Worm (Caenorhabditis elegans): ENCODE measurements around the gene grd-10.
A peak's percentile ranks its signal among the peaks of the same experiment; 100 is the strongest.

Gene grd-10

ce11 chrIV:3399015-3399722, 41.7 kb upstream of the grd-10 start, which contains the start of the genes dyf-3 and pdhb-1:
TSS of gene dyf-3 (minus strand) at chrIV:3399231.
TSS of gene pdhb-1 (plus strand) at chrIV:3399672.
- TF ChIP-seq ceh-18 (tag; optimal IDR thresholded peaks at IDR 0.05) = no peak
- TF ChIP-seq ztf-16 (tag; optimal IDR thresholded peaks at IDR 0.05) = peak; percentile 25
- TF ChIP-seq sdc-2 (tag; optimal IDR thresholded peaks at IDR 0.05) = no peak
- peak; percentile 5 for TF ChIP-seq unc-42 (tag; optimal IDR thresholded peaks at IDR 0.05)
- no peak for TF ChIP-seq npax-4 (tag; optimal IDR thresholded peaks at IDR 0.05)
- peak; percentile 5 for TF ChIP-seq ceh-19 (GFP tag; optimal IDR thresholded peaks at IDR 0.05)
- TF ChIP-seq madf-2 (tag; optimal IDR thresholded peaks at IDR 0.05) = no peak
- TF ChIP-seq nfya-1 (tag; optimal IDR thresholded peaks at IDR 0.05) = peak; percentile 46
- TF ChIP-seq lim-6 (tag; optimal IDR thresholded peaks at IDR 0.05) = no peak
- TF ChIP-seq rnt-1 (tag; optimal IDR thresholded peaks at IDR 0.05) = no peak
- no peak for TF ChIP-seq nhr-232 (tag; optimal IDR thresholded peaks at IDR 0.05)
- peak; percentile 18 for TF ChIP-seq ceh-48 (tag; optimal IDR thresholded peaks at IDR 0.05)
- TF ChIP-seq ceh-45 (GFP tag; IDR thresholded peaks at IDR 0.05) = no peak
- TF ChIP-seq hlh-6 (tag; optimal IDR thresholded peaks at IDR 0.05) = no peak
- TF ChIP-seq Y22D7AL.16 (tag; optimal IDR thresholded peaks at IDR 0.05) = peak; percentile 11
- TF ChIP-seq ets-4 (tag; optimal IDR thresholded peaks at IDR 0.05) = no peak
- TF ChIP-seq ceh-34 (tag; optimal IDR thresholded peaks at IDR 0.05) = peak; percentile 2
- no peak for TF ChIP-seq ceh-24 (tag; optimal IDR thresholded peaks at IDR 0.05)
- no peak for TF ChIP-seq ceh-14 (tag; optimal IDR thresholded peaks at IDR 0.05)
- TF ChIP-seq gmeb-2 (tag; optimal IDR thresholded peaks at IDR 0.05) = peak; percentile 6
- no peak for TF ChIP-seq pqm-1 (tag; optimal IDR thresholded peaks at IDR 0.05)
- no peak for TF ChIP-seq fkh-10 (GFP tag; optimal IDR thresholded peaks at IDR 0.05)
- TF ChIP-seq pha-2 (tag; optimal IDR thresholded peaks at IDR 0.05) = no peak
- peak; percentile 11 for TF ChIP-seq ceh-31 (tag; optimal IDR thresholded peaks at IDR 0.05)
- TF ChIP-seq tbx-2 (tag; optimal IDR thresholded peaks at IDR 0.05) = peak; percentile 1

ce11 chrIV:3400941-3401340, 39.9 kb upstream of the grd-10 start:
- TF ChIP-seq elt-2 (tag; optimal IDR thresholded peaks at IDR 0.05) = peak; percentile 72
- no peak for TF ChIP-seq hlh-6 (tag; optimal IDR thresholded peaks at IDR 0.05)
- TF ChIP-seq ceh-45 (GFP tag; IDR thresholded peaks at IDR 0.05) = no peak
- TF ChIP-seq unc-86 (tag; optimal IDR thresholded peaks at IDR 0.05) = no peak
- no peak for TF ChIP-seq pag-3 (tag; optimal IDR thresholded peaks at IDR 0.05; ENCODE audit: borderline replicate concordance)
- TF ChIP-seq unc-42 (tag; optimal IDR thresholded peaks at IDR 0.05) = no peak

ce11 chrIV:3415383-3415782, 25.5 kb upstream of the grd-10 start, which contains the start of gene lgc-9:
TSS of gene lgc-9 (plus strand) at chrIV:3415683.
- no peak for TF ChIP-seq npax-4 (tag; optimal IDR thresholded peaks at IDR 0.05)
- no peak for TF ChIP-seq dve-1 (tag; optimal IDR thresholded peaks at IDR 0.05)
- TF ChIP-seq ceh-6 (GFP tag; optimal IDR thresholded peaks at IDR 0.05) = no peak
- no peak for TF ChIP-seq pha-4 (tag; optimal IDR thresholded peaks at IDR 0.05)
- TF ChIP-seq C08G9.2 (tag; optimal IDR thresholded peaks at IDR 0.05) = no peak
- no peak for TF ChIP-seq odd-2 (tag; optimal IDR thresholded peaks at IDR 0.05)
- TF ChIP-seq C38D4.7 (GFP tag; optimal IDR thresholded peaks at IDR 0.05) = no peak
- TF ChIP-seq ceh-19 (GFP tag; optimal IDR thresholded peaks at IDR 0.05) = no peak
- no peak for TF ChIP-seq ceh-48 (tag; optimal IDR thresholded peaks at IDR 0.05)
- TF ChIP-seq madf-2 (tag; optimal IDR thresholded peaks at IDR 0.05) = no peak
- no peak for TF ChIP-seq ceh-31 (tag; optimal IDR thresholded peaks at IDR 0.05)
- no peak for TF ChIP-seq ref-2 (tag; optimal IDR thresholded peaks at IDR 0.05)
- no peak for TF ChIP-seq ceh-22 (tag; optimal IDR thresholded peaks at IDR 0.05)
- no peak for TF ChIP-seq ceh-9 (tag; optimal IDR thresholded peaks at IDR 0.05)

ce11 chrIV:3418741-3419140, 22.1 kb upstream of the grd-10 start:
- TF ChIP-seq ceh-30 (tag; optimal IDR thresholded peaks at IDR 0.05) (no peak), ceh-34 (tag; optimal IDR thresholded peaks at IDR 0.05) (no peak), F13H6.1 (tag; optimal IDR thresholded peaks at IDR 0.05) (no peak), sdc-2 (tag; optimal IDR thresholded peaks at IDR 0.05) (no peak), zip-5 (tag; optimal IDR thresholded peaks at IDR 0.05) (no peak), nhr-232 (tag; optimal IDR thresholded peaks at IDR 0.05) (no peak), ceh-31 (tag; optimal IDR thresholded peaks at IDR 0.05) (no peak), pat-9 (tag; optimal IDR thresholded peaks at IDR 0.05) (no peak), ceh-9 (tag; optimal IDR thresholded peaks at IDR 0.05) (no peak), C08G9.2 (tag; optimal IDR thresholded peaks at IDR 0.05) (no peak), elt-2 (tag; optimal IDR thresholded peaks at IDR 0.05) (no peak), ref-2 (tag; optimal IDR thresholded peaks at IDR 0.05) (no peak), pros-1 (tag; optimal IDR thresholded peaks at IDR 0.05) (no peak), ama-1 (optimal IDR thresholded peaks at IDR 0.05) (no peak), pax-1 (tag; optimal IDR thresholded peaks at IDR 0.05) (no peak), Y22D7AL.16 (tag; optimal IDR thresholded peaks at IDR 0.05) (no peak)

Data from whole organism, late embryonic.